Worm (Caenorhabditis elegans): ENCODE data around the gene pho-1.

DNA sequence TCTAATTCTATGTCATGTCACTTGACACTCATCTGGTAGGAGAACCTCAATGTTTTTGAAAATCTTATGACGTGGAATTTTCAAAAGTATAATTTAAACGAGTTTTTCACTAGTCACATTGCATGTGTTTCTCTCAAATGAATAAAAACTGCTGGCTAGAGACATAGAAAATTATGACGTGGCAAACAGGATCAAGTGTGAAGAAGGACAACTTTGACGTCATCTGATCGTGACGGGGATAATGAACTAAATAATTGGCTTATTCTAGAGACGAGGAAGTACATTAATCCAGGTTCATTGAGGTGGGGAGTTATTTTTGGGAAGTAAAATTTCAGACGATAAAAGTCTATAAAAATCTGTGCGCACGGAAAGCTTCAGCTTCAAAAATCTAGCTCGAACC is 52.4 kb downstream of the pho-1 start:
- TF ChIP-seq lsy-2 (tag; optimal IDR thresholded peaks at IDR 0.05) (no peak), sptf-1 (tag; optimal IDR thresholded peaks at IDR 0.05) (no peak), lin-13 (tag; optimal IDR thresholded peaks at IDR 0.05) (no peak), snpc-4 (tag; optimal IDR thresholded peaks at IDR 0.05) (no peak), nhr-237 (tag; optimal IDR thresholded peaks at IDR 0.05) (no peak), ceh-83 (GFP tag; optimal IDR thresholded peaks at IDR 0.05) (no peak), mab-5 (tag; optimal IDR thresholded peaks at IDR 0.05) (no peak), mep-1 (tag; optimal IDR thresholded peaks at IDR 0.05) (no peak), elt-1 (tag; optimal IDR thresholded peaks at IDR 0.05; ENCODE audit: borderline replicate concordance, insufficient read depth) (no peak), unc-62 (GFP tag; optimal IDR thresholded peaks at IDR 0.05) (no peak), M03D4.4 (tag; optimal IDR thresholded peaks at IDR 0.05) (no peak), pha-4 (tag; optimal IDR thresholded peaks at IDR 0.05) (no peak), elt-3 (tag; optimal IDR thresholded peaks at IDR 0.05) (no peak)

All from whole organism, mixed stage, embryonic.